Fruit fly (Drosophila melanogaster) Kc167 (cell line): ENCODE measurements around the gene yellow-e2.

Experiments used
- h ChIP-seq: fragments of >200 bp; optimal IDR thresholded peaks from 3 replicates; lab custom pipeline; 2018; ENCODE audit warnings: missing external identifiers
- psq ChIP-seq: fragments of >200 bp; optimal IDR thresholded peaks from 2 replicates; lab custom pipeline; 2017; ENCODE audit warnings: missing external identifiers

DNA sequence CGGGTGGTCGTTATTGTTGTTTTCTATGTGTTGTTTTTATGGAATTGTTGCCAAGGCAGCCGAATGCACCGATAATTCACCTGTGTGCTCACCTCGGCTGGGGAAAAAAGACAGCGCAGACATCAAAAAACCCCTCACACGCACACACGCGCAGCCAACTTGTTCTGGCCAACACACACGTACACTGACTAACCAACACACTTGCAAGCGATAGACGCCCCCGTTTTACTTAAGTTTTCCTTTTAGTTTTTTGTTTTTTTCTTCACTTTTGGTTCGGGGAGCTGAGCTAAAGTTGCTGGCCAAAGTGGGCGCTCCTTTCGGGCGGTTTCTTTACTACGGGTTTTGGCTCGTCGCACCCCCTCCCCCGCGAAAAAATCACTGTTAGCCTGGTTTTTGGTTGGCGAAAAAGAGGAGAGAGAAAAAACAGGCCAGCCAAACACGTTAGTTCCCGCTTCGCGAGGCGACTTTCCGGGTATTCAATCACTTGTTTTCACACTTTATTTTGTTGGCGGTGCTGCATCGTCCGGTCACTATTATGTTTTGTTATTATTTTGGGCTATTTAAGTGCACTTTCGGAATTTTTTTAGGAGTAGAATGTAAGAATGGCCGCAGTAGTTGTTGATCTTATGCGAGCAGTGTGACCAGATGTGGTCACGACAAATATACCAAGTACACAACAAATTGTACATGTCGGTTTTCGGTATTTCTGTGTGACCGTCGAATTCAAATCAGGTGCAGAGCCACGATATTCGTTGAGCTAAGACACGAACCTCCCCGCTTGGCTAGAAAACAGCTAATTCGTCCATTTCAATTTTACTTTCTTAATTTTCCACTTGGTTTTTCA, 27.7 kb upstream of the yellow-e2 start, which contains the start of gene yrt:
- TF ChIP-seq psq (no peak), h (lab: Kevin White, UChicago) (no peak)
